Fruit fly (Drosophila melanogaster) S2 (cell line): ENCODE results near the gene CG10510.

Experiments
- CG8478 ChIP-seq: fragments of >200 bp; optimal IDR thresholded peaks from 2 replicates; lab custom pipeline; 2018
- CTCF ChIP-seq, 2 experiments: fragments of >200 bp; optimal IDR thresholded peaks; 2 replicates each; lab custom pipeline; 2018

DNA sequence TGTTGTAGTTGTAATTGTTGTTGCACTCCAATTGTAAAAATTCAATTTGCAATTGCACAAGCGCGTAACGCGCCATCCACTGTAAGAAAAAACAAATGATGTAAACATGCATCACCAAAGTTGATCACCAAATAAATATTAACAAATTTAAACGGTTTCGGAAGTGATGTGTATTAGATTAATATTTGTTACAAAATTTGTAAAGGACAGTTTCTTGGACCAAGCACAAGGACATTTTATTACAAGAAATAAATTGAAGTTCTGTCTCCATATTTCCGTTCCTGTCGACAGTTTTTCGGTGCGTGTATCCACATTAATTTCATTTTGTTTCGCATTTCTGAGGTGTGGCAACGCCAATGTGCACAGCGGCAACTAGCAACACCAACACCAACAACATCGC lies 19.9 kb upstream of the CG10510 start:
- TF ChIP-seq CG8478 (lab: Kevin White, UChicago): no peak
- TF ChIP-seq CTCF (optimal IDR thresholded peaks at IDR 0.05; lab: Kevin White, UChicago): no peak
